Fruit fly (Drosophila melanogaster) whole organism, pupa: ENCODE data around the gene CG32054.

Experiments used
- CG10348 ChIP-seq: fragments of 200-800 bp; sonication (Bioruptor generic); IDR thresholded peaks from 2 replicates; pipeline ENCODE4 v1.3.6; 2022; ENCODE audit warnings: missing biosample characterization, missing genetic modification characterization
- CG12605 ChIP-seq: fragments of 200-800 bp; sonication (Bioruptor generic); IDR thresholded peaks from 2 replicates; pipeline ENCODE4 v1.3.6; 2022; ENCODE audit warnings: missing biosample characterization, missing genetic modification characterization
- CG13204 ChIP-seq: fragments of 200-800 bp; sonication (Bioruptor generic); optimal IDR thresholded peaks from 2 replicates; lab custom pipeline; 2018; ENCODE audit warnings: missing biosample characterization, mild to moderate bottlenecking, missing genetic modification characterization, moderate library complexity
- CG14655 ChIP-seq: fragments of 200-800 bp; sonication (Bioruptor generic); optimal IDR thresholded peaks from 3 replicates; lab custom pipeline; 2017; ENCODE audit warnings: mild to moderate bottlenecking, missing biosample characterization, missing genetic modification reagents, missing genetic modification characterization
- CG15710 ChIP-seq: fragments of 200-800 bp; sonication (Bioruptor generic); optimal IDR thresholded peaks from 2 replicates; lab custom pipeline; 2018; ENCODE audit warnings: missing biosample characterization, mild to moderate bottlenecking, missing genetic modification characterization, moderate library complexity
- CG17806 ChIP-seq: fragments of 200-800 bp; sonication (Bioruptor generic); optimal IDR thresholded peaks from 2 replicates; lab custom pipeline; 2018; ENCODE audit warnings: missing biosample characterization, mild to moderate bottlenecking, missing genetic modification characterization, moderate library complexity
- CG32121 ChIP-seq: fragments of 200-800 bp; sonication (Bioruptor generic); IDR thresholded peaks from 2 replicates; pipeline ENCODE4 v1.3.6; 2022; ENCODE audit warnings: missing biosample characterization, missing genetic modification characterization
- CG34367 ChIP-seq: fragments of 200-800 bp; sonication (Bioruptor generic); optimal IDR thresholded peaks from 2 replicates; lab custom pipeline; 2018; ENCODE audit warnings: missing biosample characterization, mild to moderate bottlenecking, missing genetic modification characterization
- CG4496 ChIP-seq: fragments of 200-800 bp; sonication (Bioruptor generic); IDR thresholded peaks from 3 replicates; pipeline ENCODE4 v1.3.6; 2022; ENCODE audit warnings: missing biosample characterization, missing genetic modification characterization
- CG8159 ChIP-seq: fragments of 200-800 bp; sonication (Bioruptor generic); optimal IDR thresholded peaks from 3 replicates; lab custom pipeline; 2018; ENCODE audit warnings: missing biosample characterization, mild to moderate bottlenecking, missing genetic modification characterization, moderate library complexity
- CG8301 ChIP-seq: fragments of 200-800 bp; sonication (Bioruptor generic); optimal IDR thresholded peaks from 2 replicates; lab custom pipeline; 2018; ENCODE audit warnings: missing biosample characterization, mild to moderate bottlenecking, missing genetic modification characterization
- CG9948 ChIP-seq: fragments of 200-800 bp; sonication (Bioruptor generic); optimal IDR thresholded peaks from 2 replicates; lab custom pipeline; 2018; ENCODE audit warnings: missing biosample characterization, mild to moderate bottlenecking, missing genetic modification characterization, moderate library complexity
- D1 ChIP-seq: fragments of 200-800 bp; sonication (Bioruptor generic); optimal IDR thresholded peaks from 2 replicates; lab custom pipeline; 2018; ENCODE audit warnings: missing biosample characterization, mild to moderate bottlenecking, missing genetic modification characterization, moderate library complexity
- EcR ChIP-seq: fragments of 200-800 bp; sonication (Bioruptor generic); optimal IDR thresholded peaks from 3 replicates; lab custom pipeline; 2019; ENCODE audit warnings: missing biosample characterization, missing genetic modification characterization, mild to moderate bottlenecking, moderate library complexity, missing genetic modification reagents
- Ets98B ChIP-seq: fragments of 200-800 bp; sonication (Bioruptor generic); IDR thresholded peaks from 2 replicates; pipeline ENCODE4 v1.3.6; 2022; ENCODE audit warnings: missing biosample characterization, missing genetic modification characterization
- Pif1A ChIP-seq: fragments of 200-800 bp; sonication (Bioruptor generic); optimal IDR thresholded peaks from 3 replicates; lab custom pipeline; 2016; ENCODE audit warnings: missing biosample characterization, missing genetic modification characterization
- Pif1B ChIP-seq: fragments of 200-800 bp; sonication (Bioruptor generic); optimal IDR thresholded peaks from 3 replicates; lab custom pipeline; 2016; ENCODE audit warnings: missing biosample characterization, missing genetic modification characterization
- Snoo ChIP-seq: fragments of 200-800 bp; sonication (Bioruptor generic); optimal IDR thresholded peaks from 3 replicates; lab custom pipeline; 2017; ENCODE audit warnings: missing biosample characterization, mild to moderate bottlenecking, missing genetic modification characterization, inconsistent platforms
- fd96Ca ChIP-seq: fragments of 200-800 bp; sonication (Bioruptor generic); IDR thresholded peaks from 3 replicates; pipeline ENCODE4 v1.3.6; 2022; ENCODE audit warnings: missing biosample characterization, missing genetic modification characterization
- gl ChIP-seq: fragments of 200-800 bp; sonication (Bioruptor generic); optimal IDR thresholded peaks from 2 replicates; lab custom pipeline; 2018; ENCODE audit warnings: missing biosample characterization, mild to moderate bottlenecking, missing genetic modification characterization
- rn ChIP-seq: fragments of 200-800 bp; sonication (Bioruptor generic); IDR thresholded peaks from 2 replicates; pipeline ENCODE4 v1.3.6; 2022; ENCODE audit warnings: missing biosample characterization, missing genetic modification characterization

Gene CG32054

dm6 chr3L:10089350-10090266 is 4.9 kb downstream of the CG32054 start, which contains the start of gene CG14160:
TSS of gene CG14160 (minus strand) at chr3L:10089400.
- TF ChIP-seq D1 (tag; lab: Kevin White, UChicago), result no peak
- TF ChIP-seq CG12605 (GFP tag; lab: Robert Waterston, UW), result no peak
- TF ChIP-seq gl, result no peak
- TF ChIP-seq CG8159 (tag; lab: Kevin White, UChicago), result no peak
- no peak for TF ChIP-seq Ets98B (GFP tag; lab: Robert Waterston, UW)
- TF ChIP-seq Snoo (tag; lab: Kevin White, UChicago), result no peak
- TF ChIP-seq Pif1B (GFP tag; lab: Kevin White, UChicago), result no peak
- no peak for TF ChIP-seq CG32121 (GFP tag; lab: Robert Waterston, UW)
- TF ChIP-seq CG4496, result no peak

dm6 chr3L:10088415-10088814 is 6.1 kb downstream of the CG32054 start:
- no peak for TF ChIP-seq CG8159 (tag; lab: Kevin White, UChicago)
- TF ChIP-seq gl, result no peak
- no peak for TF ChIP-seq Snoo (tag; lab: Kevin White, UChicago)
- TF ChIP-seq CG4496, result no peak
- no peak for TF ChIP-seq CG12605 (GFP tag; lab: Robert Waterston, UW)
- TF ChIP-seq CG14655, result no peak
- TF ChIP-seq CG17806 (tag; lab: Kevin White, UChicago), result no peak
- no peak for TF ChIP-seq CG15710 (tag; lab: Kevin White, UChicago)
- no peak for TF ChIP-seq fd96Ca (GFP tag; lab: Robert Waterston, UW)
- TF ChIP-seq CG13204, result no peak
- TF ChIP-seq CG32121 (GFP tag; lab: Robert Waterston, UW), result no peak
- no peak for TF ChIP-seq Pif1B (GFP tag; lab: Kevin White, UChicago)
- TF ChIP-seq CG34367, result no peak
- no peak for TF ChIP-seq rn (GFP tag; lab: Robert Waterston, UW)
- no peak for TF ChIP-seq CG9948 (tag; lab: Kevin White, UChicago)
- TF ChIP-seq Ets98B (GFP tag; lab: Robert Waterston, UW), result no peak
- TF ChIP-seq Pif1A, result no peak
- no peak for TF ChIP-seq CG8301 (tag; lab: Kevin White, UChicago)
- TF ChIP-seq CG10348 (GFP tag; lab: Robert Waterston, UW), result no peak
- TF ChIP-seq D1 (tag; lab: Kevin White, UChicago), result no peak
- TF ChIP-seq, all 21 proteins: peak for 0

dm6 chr3L:10078551-10078950 is 16.0 kb downstream of the CG32054 start:
- TF ChIP-seq fd96Ca (GFP tag; lab: Robert Waterston, UW), result no peak
- TF ChIP-seq CG8159 (tag; lab: Kevin White, UChicago), result no peak
- no peak for TF ChIP-seq EcR (GFP tag; lab: Kevin White, UChicago)
- TF ChIP-seq CG8301 (tag; lab: Kevin White, UChicago), result no peak

- TF ChIP-seq CG4496 (no peak), CG17806 (tag; lab: Kevin White, UChicago) (no peak), CG12605 (GFP tag; lab: Robert Waterston, UW) (no peak), CG10348 (GFP tag; lab: Robert Waterston, UW) (no peak), CG9948 (tag; lab: Kevin White, UChicago) (no peak), CG13204 (no peak), Pif1A (no peak), rn (GFP tag; lab: Robert Waterston, UW) (no peak), CG8159 (tag; lab: Kevin White, UChicago) (no peak), CG8301 (tag; lab: Kevin White, UChicago) (no peak), D1 (tag; lab: Kevin White, UChicago) (no peak), fd96Ca (GFP tag; lab: Robert Waterston, UW) (no peak), CG34367 (no peak), EcR (GFP tag; lab: Kevin White, UChicago) (no peak), CG15710 (tag; lab: Kevin White, UChicago) (no peak), CG14655 (no peak)
- TF ChIP-seq, all 21 proteins: peak for 0
Observed at dm6 chr3L:10052586-10052985, 42.0 kb downstream of the CG32054 start.
